Fruit fly (Drosophila melanogaster): ENCODE measurements around the gene Trim9.

- TF ChIP-seq psq (optimal IDR thresholded peaks at IDR 0.05), result no peak
- no peak for TF ChIP-seq Myc (optimal IDR thresholded peaks at IDR 0.05)
- TF ChIP-seq Sin3A (optimal IDR thresholded peaks at IDR 0.05), result no peak
Measured at dm6 chr2L:10504895-10505294, 39.8 kb upstream of the Trim9 start.
